Worm (Caenorhabditis elegans): ENCODE results near the gene cdc-48.2.

The cdc-48.2 gene

ce11 chrII:8126132-8126531 lies 12.2 kb upstream of the cdc-48.2 start (continued):
- no peak for TF ChIP-seq mab-9 (GFP tag; IDR thresholded peaks at IDR 0.05)
- TF ChIP-seq nhr-28 (tag; optimal IDR thresholded peaks at IDR 0.05), result no peak
- TF ChIP-seq efl-3 (GFP tag; optimal IDR thresholded peaks at IDR 0.05), result no peak
- no peak for TF ChIP-seq unc-130 (tag; optimal IDR thresholded peaks at IDR 0.05)
- no peak for TF ChIP-seq hlh-4 (tag; optimal IDR thresholded peaks at IDR 0.05)
- TF ChIP-seq sox-4 (tag; optimal IDR thresholded peaks at IDR 0.05), result no peak
- TF ChIP-seq fkh-10 (GFP tag; optimal IDR thresholded peaks at IDR 0.05), result peak; percentile 7
- TF ChIP-seq ceh-63 (GFP tag; optimal IDR thresholded peaks at IDR 0.05), result no peak
- TF ChIP-seq unc-98 (GFP tag; IDR thresholded peaks at IDR 0.05), result no peak
- TF ChIP-seq nhr-237 (tag; optimal IDR thresholded peaks at IDR 0.05), result no peak
- TF ChIP-seq nhr-85 (tag), result no peak
- no peak for TF ChIP-seq nhr-76 (tag; optimal IDR thresholded peaks at IDR 0.05)
- peak; percentile 45 to 85 for TF ChIP-seq lsy-2 (tag; optimal IDR thresholded peaks at IDR 0.05)
- peak; percentile 57 for TF ChIP-seq mep-1 (tag; optimal IDR thresholded peaks at IDR 0.05)
- TF ChIP-seq ceh-90 (tag; optimal IDR thresholded peaks at IDR 0.05), result no peak

- TF ChIP-seq skn-1 (tag; optimal IDR thresholded peaks at IDR 0.05), result no peak
- TF ChIP-seq zag-1 (tag; optimal IDR thresholded peaks at IDR 0.05), result no peak
- no peak for TF ChIP-seq elt-3 (tag; optimal IDR thresholded peaks at IDR 0.05)
- TF ChIP-seq efl-1 (optimal IDR thresholded peaks at IDR 0.05), result no peak
- TF ChIP-seq efl-1 (GFP tag; optimal IDR thresholded peaks at IDR 0.05 in 1 of 2), result no peak
- TF ChIP-seq rnt-1 (tag; optimal IDR thresholded peaks at IDR 0.05), result peak; percentile 19
These were observed 11.7 kb upstream of the cdc-48.2 start for ce11 chrII:8126617-8127016.

ce11 chrII:8127290-8127689 lies 11.0 kb upstream of the cdc-48.2 start:
- TF ChIP-seq unc-62 (GFP tag; optimal IDR thresholded peaks at IDR 0.05) (no peak), swsn-7 (tag; optimal IDR thresholded peaks at IDR 0.05) (no peak), C16A3.4 (tag; optimal IDR thresholded peaks at IDR 0.05) (no peak), ceh-88 (GFP tag; IDR thresholded peaks at IDR 0.05) (no peak), ceh-63 (GFP tag; optimal IDR thresholded peaks at IDR 0.05) (no peak), nhr-85 (tag) (peak; percentile 17), rnt-1 (tag; optimal IDR thresholded peaks at IDR 0.05) (no peak), ztf-11 (tag; optimal IDR thresholded peaks at IDR 0.05) (no peak), lin-14 (GFP tag; optimal IDR thresholded peaks at IDR 0.05) (peak; percentile 7), lsy-2 (tag; optimal IDR thresholded peaks at IDR 0.05) (peak in 1 of 2 experiments; percentile 4), dsc-1 (tag; optimal IDR thresholded peaks at IDR 0.05) (no peak), lin-35 (GFP tag; optimal IDR thresholded peaks at IDR 0.05) (peak in 1 of 2 experiments; percentile 36), ceh-8 (GFP tag; optimal IDR thresholded peaks at IDR 0.05) (no peak), ceh-82 (tag; optimal IDR thresholded peaks at IDR 0.05) (no peak), xbp-1 (tag; optimal IDR thresholded peaks at IDR 0.05) (no peak), alr-1 (tag; optimal IDR thresholded peaks at IDR 0.05; ENCODE audit: borderline replicate concordance) (no peak), elt-2 (tag; optimal IDR thresholded peaks at IDR 0.05) (peak; percentile 68), pqm-1 (tag; optimal IDR thresholded peaks at IDR 0.05) (peak; percentile 31), C34B4.2 (tag; optimal IDR thresholded peaks at IDR 0.05) (no peak), nhr-71 (tag; optimal IDR thresholded peaks at IDR 0.05) (no peak)

DNA sequence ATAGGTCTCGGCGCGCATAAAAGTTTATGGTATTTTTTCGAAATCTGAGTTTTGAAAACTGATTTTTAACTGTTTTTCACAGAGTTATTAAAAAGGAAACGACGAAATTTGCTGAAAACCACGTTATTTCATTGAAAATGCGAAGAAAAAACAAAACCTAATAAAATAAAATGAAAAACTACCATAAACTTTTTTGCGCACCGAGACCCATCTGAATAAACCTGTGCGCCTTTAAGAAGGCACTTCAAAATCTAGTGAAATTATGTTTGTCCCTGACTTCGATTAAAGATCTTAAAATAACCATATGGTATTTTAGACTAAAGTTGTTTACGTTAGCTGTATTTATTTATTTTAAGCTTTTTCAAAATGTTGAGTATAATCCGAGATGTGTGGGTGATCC lies 10.5 kb upstream of the cdc-48.2 start:
- no peak for TF ChIP-seq efl-1 (optimal IDR thresholded peaks at IDR 0.05)
- peak in 1 of 2 experiments; percentile 74 for TF ChIP-seq efl-1 (GFP tag; optimal IDR thresholded peaks at IDR 0.05 in 1 of 2)
- TF ChIP-seq dsc-1 (tag; optimal IDR thresholded peaks at IDR 0.05), result no peak

Data from whole organism, L1 larva.